Worm (Caenorhabditis elegans): Measurements from ENCODE around the gene B0361.11.

DNA sequence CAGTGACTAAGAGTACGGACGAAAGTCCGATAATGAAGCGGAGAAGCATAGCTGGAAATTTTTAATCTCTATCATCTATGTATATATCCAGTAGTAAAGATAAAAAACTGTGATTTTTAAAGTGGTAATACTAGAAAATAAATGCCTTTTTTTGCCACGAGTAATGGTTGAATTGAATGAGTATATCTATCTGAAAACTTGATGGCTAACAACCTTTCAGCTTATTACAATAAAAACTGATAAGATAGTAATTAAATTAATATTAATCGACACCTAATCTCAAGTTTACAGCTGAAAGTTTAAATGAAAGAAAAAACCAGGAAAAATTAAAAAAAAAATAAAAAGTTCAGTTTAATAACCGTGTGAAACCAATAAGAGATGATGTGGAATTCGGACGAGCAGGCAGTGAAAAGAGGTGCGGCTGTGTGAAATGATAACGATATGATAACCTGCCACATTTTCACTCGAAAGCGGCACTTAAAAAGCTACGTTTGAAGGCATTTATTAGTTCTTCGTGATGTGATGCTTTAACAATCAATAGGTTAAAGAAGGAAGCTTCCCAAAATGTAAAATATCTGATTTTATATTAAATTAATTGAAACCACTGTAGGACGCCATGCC lies 37.6 kb downstream of the B0361.11 start, which contains the start of gene nspg-6:
- no peak for TF ChIP-seq unc-55 (GFP tag; optimal IDR thresholded peaks at IDR 0.05)
- TF ChIP-seq elt-3 (tag; optimal IDR thresholded peaks at IDR 0.05) = no peak
- TF ChIP-seq blmp-1 (tag; optimal IDR thresholded peaks at IDR 0.05; ENCODE audit: insufficient read depth) = no peak
- TF ChIP-seq nhr-11 (tag; optimal IDR thresholded peaks at IDR 0.05) = no peak
